Fruit fly (Drosophila melanogaster) whole organism, embryonic: ENCODE measurements around the gene CG31161.

Source experiments
- Blimp-1 ChIP-seq: fragments of 200-800 bp; sonication (Bioruptor generic); optimal IDR thresholded peaks from 3 replicates; lab custom pipeline; 2018; ENCODE audit warnings: missing biosample characterization, missing genetic modification characterization, mild to moderate bottlenecking, moderate library complexity, missing genetic modification reagents
- CG10209 ChIP-seq: fragments of 200-800 bp; sonication (Bioruptor generic); optimal IDR thresholded peaks from 3 replicates; lab custom pipeline; 2017; ENCODE audit warnings: missing biosample characterization, mild to moderate bottlenecking, missing genetic modification characterization, missing genetic modification reagents
- CG10321 ChIP-seq: fragments of 200-800 bp; sonication (Bioruptor generic); IDR thresholded peaks from 2 replicates; pipeline ENCODE4 v1.3.6; 2022; ENCODE audit warnings: missing biosample characterization, missing genetic modification characterization
- CG12104 ChIP-seq: fragments of 200-800 bp; sonication (Bioruptor generic); optimal IDR thresholded peaks from 3 replicates; lab custom pipeline; 2016; ENCODE audit warnings: missing biosample characterization, missing genetic modification characterization
- CG12942 ChIP-seq: fragments of 200-800 bp; sonication (Bioruptor generic); optimal IDR thresholded peaks from 3 replicates; lab custom pipeline; 2016; ENCODE audit warnings: missing biosample characterization, missing genetic modification characterization
- CG13775 ChIP-seq: fragments of 200-800 bp; sonication (Bioruptor generic); optimal IDR thresholded peaks from 3 replicates; lab custom pipeline; 2017; ENCODE audit warnings: missing biosample characterization, mild to moderate bottlenecking, missing genetic modification characterization
- CG14014 ChIP-seq: fragments of 200-800 bp; sonication (Bioruptor generic); IDR thresholded peaks from 2 replicates; pipeline ENCODE4 v1.3.6; 2022; ENCODE audit warnings: missing biosample characterization, missing genetic modification characterization
- CG15514 ChIP-seq: fragments of 200-800 bp; sonication (Bioruptor generic); optimal IDR thresholded peaks from 3 replicates; lab custom pipeline; 2017; ENCODE audit warnings: missing biosample characterization, missing genetic modification characterization, mild to moderate bottlenecking, moderate library complexity, missing genetic modification reagents
- CG17829 ChIP-seq: fragments of 200-800 bp; optimal IDR thresholded peaks from 2 replicates; lab custom pipeline; 2019; ENCODE audit warnings: missing biosample characterization, mild to moderate bottlenecking, missing genetic modification characterization, moderate library complexity
- CG17912 ChIP-seq: fragments of 200-800 bp; sonication (Bioruptor generic); optimal IDR thresholded peaks from 2 replicates; lab custom pipeline; 2018; ENCODE audit warnings: missing biosample characterization, mild to moderate bottlenecking, missing genetic modification characterization
- CG2129 ChIP-seq: fragments of 200-800 bp; sonication (Bioruptor generic); IDR thresholded peaks from 2 replicates; pipeline ENCODE4 v1.3.6; 2022; ENCODE audit warnings: missing biosample characterization, missing genetic modification characterization; ENCODE audit not compliant: partially characterized antibody
- CG2678 ChIP-seq: fragments of 200-800 bp; sonication (Bioruptor generic); optimal IDR thresholded peaks from 3 replicates; lab custom pipeline; 2019; ENCODE audit warnings: missing biosample characterization, mild to moderate bottlenecking, missing genetic modification characterization, moderate library complexity
- CG7357 ChIP-seq: fragments of 200-800 bp; sonication (Bioruptor generic); IDR thresholded peaks from 3 replicates; pipeline ENCODE4 v1.3.6; 2022; ENCODE audit warnings: missing biosample characterization, missing genetic modification characterization
- CG7372 ChIP-seq: fragments of 200-800 bp; sonication (Bioruptor generic); IDR thresholded peaks from 2 replicates; pipeline ENCODE4 v1.3.6; 2022; ENCODE audit warnings: missing biosample characterization, missing genetic modification characterization
- CG7963 ChIP-seq: fragments of 200-800 bp; sonication (Bioruptor generic); IDR thresholded peaks from 3 replicates; pipeline ENCODE4 v1.3.6; 2022; ENCODE audit warnings: missing biosample characterization, missing genetic modification characterization; ENCODE audit not compliant: partially characterized antibody
- CG8944 ChIP-seq: fragments of 200-800 bp; sonication (Bioruptor generic); optimal IDR thresholded peaks from 3 replicates; lab custom pipeline; 2016; ENCODE audit warnings: missing biosample characterization, missing genetic modification characterization
- Camta ChIP-seq: fragments of 200-800 bp; sonication (Bioruptor generic); optimal IDR thresholded peaks from 2 replicates; lab custom pipeline; 2016; ENCODE audit warnings: missing biosample characterization, missing genetic modification characterization
- Chrac-16 ChIP-seq: fragments of 200-800 bp; sonication (Bioruptor generic); optimal IDR thresholded peaks from 3 replicates; lab custom pipeline; 2016; ENCODE audit warnings: missing biosample characterization, missing genetic modification characterization
- D19A ChIP-seq: fragments of 200-800 bp; optimal IDR thresholded peaks from 3 replicates; lab custom pipeline; 2019; ENCODE audit warnings: missing biosample characterization, mild to moderate bottlenecking, missing genetic modification characterization, moderate library complexity
- D19B ChIP-seq: fragments of 200-800 bp; sonication (Bioruptor generic); optimal IDR thresholded peaks from 2 replicates; lab custom pipeline; 2017; ENCODE audit warnings: missing biosample characterization, mild to moderate bottlenecking, missing genetic modification characterization
- HHEX ChIP-seq: fragments of 200-800 bp; sonication (Bioruptor generic); optimal IDR thresholded peaks from 3 replicates; lab custom pipeline; 2017; ENCODE audit warnings: missing biosample characterization, mild to moderate bottlenecking, missing genetic modification characterization, missing genetic modification reagents
- Hr78 ChIP-seq, 2 experiments: fragments of 200-800 bp in 1 of 2; fragments of >200 bp in 1 of 2; sonication (Bioruptor generic) in 1 of 2; optimal IDR thresholded peaks; 2 replicates each; lab custom pipeline; 2017 to 2019; ENCODE audit warnings: missing biosample characterization in 2 of 2, missing genetic modification characterization in 2 of 2, mild to moderate bottlenecking in 1 of 2, moderate library complexity in 1 of 2
- Hsf ChIP-seq: fragments of 200-800 bp; sonication (Bioruptor generic); optimal IDR thresholded peaks from 3 replicates; lab custom pipeline; 2016; ENCODE audit warnings: missing biosample characterization, missing genetic modification characterization
- Lim3 ChIP-seq: fragments of 200-800 bp; sonication (Bioruptor generic); IDR thresholded peaks from 2 replicates; pipeline ENCODE4 v1.3.6; 2022; ENCODE audit warnings: missing biosample characterization, missing genetic modification characterization
- Meics ChIP-seq: fragments of 200-800 bp; sonication (Bioruptor generic); optimal IDR thresholded peaks from 2 replicates; lab custom pipeline; 2017; ENCODE audit warnings: missing biosample characterization, mild to moderate bottlenecking, missing genetic modification characterization
- NFAT ChIP-seq: fragments of 200-800 bp; sonication (Bioruptor generic); IDR thresholded peaks from 2 replicates; pipeline ENCODE4 v1.3.6; 2022; ENCODE audit warnings: missing biosample characterization, missing genetic modification characterization
- Oaz ChIP-seq: fragments of 200-800 bp; sonication (Bioruptor generic); IDR thresholded peaks from 2 replicates; pipeline ENCODE4 v1.3.6; 2022; ENCODE audit warnings: missing biosample characterization, missing genetic modification characterization
- Pdp1 ChIP-seq, 2 experiments: fragments of 200-800 bp; sonication (Bioruptor generic); optimal IDR thresholded peaks; 3 replicates each; lab custom pipeline; 2016; ENCODE audit warnings: missing biosample characterization in 2 of 2, missing genetic modification characterization in 2 of 2, mild to moderate bottlenecking in 1 of 2, moderate library complexity in 1 of 2
- Ravus ChIP-seq: fragments of 200-800 bp; sonication (Bioruptor generic); IDR thresholded peaks from 2 replicates; pipeline ENCODE4 v1.3.6; 2022; ENCODE audit warnings: missing biosample characterization, missing genetic modification characterization
- Trl ChIP-seq, 3 experiments: fragments of >200 bp in 2 of 3; fragments of 200-800 bp in 1 of 3; sonication (Bioruptor generic) in 1 of 3; optimal IDR thresholded peaks; 2 replicates in 1 of 3; 3 replicates in 2 of 3; lab custom pipeline; 2016 to 2017; ENCODE audit warnings: missing biosample characterization in 1 of 3, missing genetic modification characterization in 1 of 3
- ara ChIP-seq: fragments of 200-800 bp; sonication (Bioruptor generic); IDR thresholded peaks from 2 replicates; pipeline ENCODE4 v1.3.6; 2022; ENCODE audit warnings: missing biosample characterization, missing genetic modification characterization
- cg ChIP-seq: fragments of 200-800 bp; sonication (Bioruptor generic); optimal IDR thresholded peaks from 3 replicates; lab custom pipeline; 2019; ENCODE audit warnings: missing biosample characterization, mild to moderate bottlenecking, missing genetic modification characterization, moderate library complexity
- danr ChIP-seq: fragments of 200-800 bp; sonication (Bioruptor generic); IDR thresholded peaks from 2 replicates; pipeline ENCODE4 v1.3.6; 2022; ENCODE audit warnings: missing biosample characterization, missing genetic modification characterization
- ewg ChIP-seq: fragments of 200-800 bp; sonication (Bioruptor generic); optimal IDR thresholded peaks from 3 replicates; lab custom pipeline; 2017; ENCODE audit warnings: mild to moderate bottlenecking, missing biosample characterization, missing genetic modification reagents, missing genetic modification characterization
- grau ChIP-seq: fragments of 200-800 bp; optimal IDR thresholded peaks from 3 replicates; lab custom pipeline; 2019; ENCODE audit warnings: missing biosample characterization, mild to moderate bottlenecking, missing genetic modification characterization, moderate library complexity
- ham ChIP-seq: fragments of 200-800 bp; sonication (Bioruptor generic); IDR thresholded peaks from 2 replicates; pipeline ENCODE4 v1.3.6; 2022; ENCODE audit warnings: missing biosample characterization, missing genetic modification characterization
- knrl ChIP-seq: fragments of 200-800 bp; sonication (Bioruptor generic); IDR thresholded peaks from 3 replicates; pipeline ENCODE4 v1.3.6; 2022; ENCODE audit warnings: missing biosample characterization, missing genetic modification characterization; ENCODE audit not compliant: partially characterized antibody
- lmd ChIP-seq: fragments of 200-800 bp; sonication (Bioruptor generic); IDR thresholded peaks from 2 replicates; pipeline ENCODE4 v1.3.6; 2022; ENCODE audit warnings: missing biosample characterization, missing genetic modification characterization
- nerfin-1 ChIP-seq: fragments of 200-800 bp; sonication (Bioruptor generic); optimal IDR thresholded peaks from 3 replicates; lab custom pipeline; 2019; ENCODE audit warnings: missing biosample characterization, mild to moderate bottlenecking, missing genetic modification characterization, moderate library complexity
- org-1 ChIP-seq: fragments of 200-800 bp; sonication (Bioruptor generic); optimal IDR thresholded peaks from 2 replicates; lab custom pipeline; 2017; ENCODE audit warnings: missing biosample characterization, missing genetic modification characterization
- pb ChIP-seq: fragments of 200-800 bp; sonication (Bioruptor generic); optimal IDR thresholded peaks from 3 replicates; lab custom pipeline; 2016; ENCODE audit warnings: missing biosample characterization, missing genetic modification characterization
- sc ChIP-seq, 3 experiments: fragments of >200 bp in 2 of 3; fragments of 200-800 bp in 1 of 3; sonication (Bioruptor generic) in 1 of 3; optimal IDR thresholded peaks; 2 replicates in 2 of 3; 3 replicates in 1 of 3; lab custom pipeline; 2017; ENCODE audit warnings: mild to moderate bottlenecking in 1 of 3, missing biosample characterization in 1 of 3, missing genetic modification characterization in 1 of 3, missing genetic modification reagents in 1 of 3
- scrt ChIP-seq: fragments of 200-800 bp; sonication (Bioruptor generic); optimal IDR thresholded peaks from 2 replicates; lab custom pipeline; 2018; ENCODE audit warnings: missing biosample characterization, mild to moderate bottlenecking, missing genetic modification characterization, moderate library complexity
- slou ChIP-seq: fragments of 200-800 bp; sonication (Bioruptor generic); optimal IDR thresholded peaks from 3 replicates; lab custom pipeline; 2016; ENCODE audit warnings: missing biosample characterization, missing genetic modification characterization
- sna ChIP-seq: fragments of 200-800 bp; sonication (Bioruptor generic); IDR thresholded peaks from 2 replicates; pipeline ENCODE4 v1.3.6; 2022; ENCODE audit warnings: missing biosample characterization, missing genetic modification characterization; ENCODE audit not compliant: partially characterized antibody
- tll ChIP-seq, 2 experiments: fragments of 200-800 bp in 1 of 2; fragments of >200 bp in 1 of 2; sonication (Bioruptor generic) in 1 of 2; optimal IDR thresholded peaks; 2 replicates each; lab custom pipeline; 2017 to 2019; ENCODE audit warnings: missing biosample characterization in 2 of 2, missing genetic modification characterization in 2 of 2, mild to moderate bottlenecking in 1 of 2, moderate library complexity in 1 of 2
- zfh2 ChIP-seq: fragments of 200-800 bp; sonication (Bioruptor generic); optimal IDR thresholded peaks from 2 replicates; lab custom pipeline; 2016; ENCODE audit warnings: missing biosample characterization, missing genetic modification characterization

CG31161 gene

DNA sequence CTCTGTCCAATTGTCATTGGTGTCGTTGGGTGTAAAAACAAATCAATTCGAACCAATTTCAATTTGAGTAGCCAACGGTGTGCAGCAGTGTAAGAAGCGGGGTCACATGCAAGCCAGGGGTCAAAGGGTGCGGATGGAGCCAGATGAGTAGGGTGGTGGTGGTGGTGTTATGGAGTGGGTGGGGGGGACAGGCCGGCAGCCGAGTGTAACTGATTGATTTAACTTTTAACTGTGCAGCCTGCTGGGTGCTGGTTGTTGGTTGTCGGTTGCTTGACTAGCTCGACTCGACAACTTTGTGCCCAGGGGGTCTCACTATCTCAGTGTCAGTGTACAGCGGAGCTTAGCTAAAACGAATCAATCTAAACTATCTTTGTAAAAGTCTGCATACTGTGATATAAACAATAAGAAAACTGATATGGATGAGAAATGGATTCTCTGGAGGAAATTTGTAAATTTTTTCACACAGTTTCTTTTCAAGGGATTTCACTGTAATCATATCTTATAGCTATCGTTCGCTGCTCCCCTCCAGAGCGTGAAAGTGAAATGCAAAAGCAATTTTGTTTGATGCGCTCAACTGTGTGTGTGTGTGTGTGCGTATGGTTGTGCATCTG, 18.9 kb upstream of the CG31161 start (continued):
- no peak for TF ChIP-seq tll (GFP tag; optimal IDR thresholded peaks at IDR 0.05; lab: Kevin White, UChicago)
- peak; percentile 79 for TF ChIP-seq CG2678
- no peak for TF ChIP-seq slou (GFP tag; lab: Kevin White, UChicago)
- no peak for TF ChIP-seq knrl (GFP tag; lab: Robert Waterston, UW)
- TF ChIP-seq CG7372: 0 out of 2 replicates have a peak, but pooled peaks have one; percentile 37
- peak; percentile 82 for TF ChIP-seq lmd (GFP tag; lab: Robert Waterston, UW)
- TF ChIP-seq Chrac-16 (GFP tag; lab: Kevin White, UChicago): peak; percentile 66
- peak; percentile 85 for TF ChIP-seq ara (GFP tag; lab: Robert Waterston, UW)
- TF ChIP-seq CG7357 (GFP tag; lab: Robert Waterston, UW): peak; percentile 34; the same call in 1 of the 3 replicates
- peak; percentile 67 for TF ChIP-seq Camta (GFP tag; lab: Kevin White, UChicago)
- TF ChIP-seq nerfin-1 (tag; lab: Kevin White, UChicago): no peak
- no peak for TF ChIP-seq D19A (tag; lab: Kevin White, UChicago)
- TF ChIP-seq CG17829 (tag; lab: Kevin White, UChicago): peak; percentile 70
- no peak for TF ChIP-seq sc (optimal IDR thresholded peaks at IDR 0.05; lab: Kevin White, UChicago)
- no peak for TF ChIP-seq sc (GFP tag; optimal IDR thresholded peaks at IDR 0.05; lab: Kevin White, UChicago)
- TF ChIP-seq Hr78 (GFP tag; optimal IDR thresholded peaks at IDR 0.05; lab: Kevin White, UChicago): peak in 1 of 2 experiments; percentile 87
- no peak for TF ChIP-seq CG17912 (GFP tag; lab: Kevin White, UChicago)
- no peak for TF ChIP-seq CG15514
- no peak for TF ChIP-seq CG7963 (GFP tag; lab: Robert Waterston, UW)
- TF ChIP-seq CG12942 (GFP tag; lab: Kevin White, UChicago): no peak
- no peak for TF ChIP-seq zfh2 (GFP tag; lab: Kevin White, UChicago)
- 0 out of 2 replicates have a peak, but pooled peaks have one; percentile 14 for TF ChIP-seq Ravus (GFP tag; lab: Robert Waterston, UW)
- TF ChIP-seq CG8944 (GFP tag; lab: Kevin White, UChicago): peak; percentile 56
- TF ChIP-seq CG10209 (GFP tag; lab: Kevin White, UChicago): peak; percentile 55
- TF ChIP-seq ewg: peak; percentile 65
- no peak for TF ChIP-seq Trl (optimal IDR thresholded peaks at IDR 0.05; lab: Kevin White, UChicago)
- peak; percentile 57 for TF ChIP-seq Trl (GFP tag; optimal IDR thresholded peaks at IDR 0.05; lab: Kevin White, UChicago)
- TF ChIP-seq Pdp1 (GFP tag; optimal IDR thresholded peaks at IDR 0.05; lab: Kevin White, UChicago): peak; percentile 4 to 84
- 0 out of 2 replicates have a peak, but pooled peaks have one; percentile 21 for TF ChIP-seq NFAT
- TF ChIP-seq cg (GFP tag; lab: Kevin White, UChicago): peak; percentile 26
- peak; percentile 76 for TF ChIP-seq CG14014 (GFP tag; lab: Robert Waterston, UW)
- peak; percentile 70 for TF ChIP-seq Hsf (GFP tag; lab: Kevin White, UChicago)
- peak; percentile 94 for TF ChIP-seq Blimp-1 (GFP tag; lab: Kevin White, UChicago)
- no peak for TF ChIP-seq CG2129 (GFP tag; lab: Robert Waterston, UW)
- TF ChIP-seq ham: no peak
- no peak for TF ChIP-seq Lim3 (GFP tag; lab: Robert Waterston, UW)
- peak; percentile 53 for TF ChIP-seq org-1 (GFP tag; lab: Kevin White, UChicago)
- TF ChIP-seq D19B (GFP tag; lab: Kevin White, UChicago): no peak
- peak; percentile 53 for TF ChIP-seq pb (GFP tag; lab: Kevin White, UChicago)
- TF ChIP-seq CG12104 (GFP tag; lab: Kevin White, UChicago): no peak
- no peak for TF ChIP-seq sna (GFP tag; lab: Robert Waterston, UW)
- TF ChIP-seq CG13775 (GFP tag; lab: Kevin White, UChicago): peak; percentile 7
- no peak; the same call in 1 of the 2 replicates for TF ChIP-seq Oaz (GFP tag; lab: Robert Waterston, UW)
- peak; percentile 57 for TF ChIP-seq HHEX (GFP tag; lab: Kevin White, UChicago)
- peak; percentile 94 for TF ChIP-seq grau (tag; lab: Kevin White, UChicago)
- TF ChIP-seq scrt (GFP tag; lab: Kevin White, UChicago): no peak
- TF ChIP-seq Meics: peak; percentile 37
- peak; percentile 59 for TF ChIP-seq danr (GFP tag; lab: Robert Waterston, UW)
- TF ChIP-seq CG10321 (GFP tag; lab: Robert Waterston, UW): no peak
